Worm (Caenorhabditis elegans) whole organism, late embryonic: ENCODE data around the gene gpc-1.
A peak's percentile ranks its signal among the peaks of the same experiment; 100 is the strongest.

Source experiments
- F13H6.1 ChIP-seq: sonication (generic microtip); optimal IDR thresholded peaks from 2 replicates; lab custom pipeline; 2016; ENCODE audit warnings: missing genetic modification characterization, missing compliant biosample characterization
- ahr-1 ChIP-seq: sonication (generic microtip); optimal IDR thresholded peaks from 2 replicates; lab custom pipeline; 2016; ENCODE audit warnings: missing genetic modification characterization, missing compliant biosample characterization
- ama-1 ChIP-seq: fragments of 150-350 bp; optimal IDR thresholded peaks from 2 replicates; lab custom pipeline; 2014
- ceh-14 ChIP-seq: sonication (generic microtip); optimal IDR thresholded peaks from 2 replicates; lab custom pipeline; 2016; ENCODE audit warnings: missing genotype, missing genetic modification characterization, missing compliant biosample characterization
- ceh-18 ChIP-seq: sonication (generic microtip); optimal IDR thresholded peaks from 2 replicates; lab custom pipeline; 2016; ENCODE audit warnings: missing genetic modification characterization, missing compliant biosample characterization
- ceh-2 ChIP-seq: sonication (generic microtip); optimal IDR thresholded peaks from 2 replicates; lab custom pipeline; 2016; ENCODE audit warnings: missing genotype, missing genetic modification characterization, missing compliant biosample characterization
- ceh-24 ChIP-seq: sonication (generic microtip); optimal IDR thresholded peaks from 2 replicates; lab custom pipeline; 2016; ENCODE audit warnings: mild to moderate bottlenecking, missing genetic modification characterization, missing compliant biosample characterization
- ceh-34 ChIP-seq: sonication (generic microtip); optimal IDR thresholded peaks from 2 replicates; lab custom pipeline; 2016; ENCODE audit warnings: mild to moderate bottlenecking, missing genetic modification characterization, missing compliant biosample characterization
- ceh-45 ChIP-seq: fragments of 200-800 bp; sonication (Bioruptor generic); IDR thresholded peaks from 2 replicates; pipeline ENCODE4 v1.3.6; 2022; ENCODE audit warnings: missing genetic modification reagents, missing genetic modification characterization, missing compliant biosample characterization
- ceh-48 ChIP-seq: sonication (generic microtip); optimal IDR thresholded peaks from 2 replicates; lab custom pipeline; 2016; ENCODE audit warnings: missing genetic modification characterization, inconsistent platforms, missing compliant biosample characterization
- ceh-6 ChIP-seq: fragments of 200-800 bp; sonication (Bioruptor generic); optimal IDR thresholded peaks from 2 replicates; lab custom pipeline; 2018; ENCODE audit warnings: mild to moderate bottlenecking, missing genetic modification characterization, missing compliant biosample characterization
- ceh-9 ChIP-seq: sonication (generic microtip); optimal IDR thresholded peaks from 2 replicates; lab custom pipeline; 2016; ENCODE audit warnings: mild to moderate bottlenecking, missing genetic modification characterization, inconsistent platforms, missing compliant biosample characterization
- che-1 ChIP-seq: sonication (generic microtip); optimal IDR thresholded peaks from 2 replicates; lab custom pipeline; 2016; ENCODE audit warnings: mild to moderate bottlenecking, missing genetic modification characterization, missing compliant biosample characterization
- dve-1 ChIP-seq: sonication (generic microtip); optimal IDR thresholded peaks from 2 replicates; lab custom pipeline; 2017; ENCODE audit warnings: antibody characterized with exemption, mild to moderate bottlenecking, missing genetic modification characterization, missing compliant biosample characterization
- elt-2 ChIP-seq: sonication (generic microtip); optimal IDR thresholded peaks from 2 replicates; lab custom pipeline; 2016; ENCODE audit warnings: missing genetic modification reagents, missing genetic modification characterization, missing compliant biosample characterization
- elt-4 ChIP-seq: sonication (generic microtip); optimal IDR thresholded peaks from 2 replicates; lab custom pipeline; 2016; ENCODE audit warnings: missing genetic modification characterization, missing compliant biosample characterization
- eyg-1 ChIP-seq: sonication (generic microtip); optimal IDR thresholded peaks from 2 replicates; lab custom pipeline; 2016; ENCODE audit warnings: missing genotype, missing genetic modification characterization, missing compliant biosample characterization
- fkh-10 ChIP-seq: fragments of 150-350 bp; optimal IDR thresholded peaks from 2 replicates; lab custom pipeline; 2014; ENCODE audit warnings: missing biosample characterization, missing genetic modification reagents, missing genetic modification characterization
- fkh-6 ChIP-seq: sonication (generic microtip); optimal IDR thresholded peaks from 2 replicates; lab custom pipeline; 2016; ENCODE audit warnings: missing genetic modification characterization, missing compliant biosample characterization
- gmeb-2 ChIP-seq: sonication (generic microtip); optimal IDR thresholded peaks from 2 replicates; lab custom pipeline; 2016; ENCODE audit warnings: missing genetic modification characterization, inconsistent platforms, missing compliant biosample characterization
- hlh-30 ChIP-seq: sonication (generic microtip); optimal IDR thresholded peaks from 2 replicates; lab custom pipeline; 2017; ENCODE audit warnings: antibody characterized with exemption, missing genetic modification characterization, missing compliant biosample characterization; ENCODE audit not compliant: insufficient read depth
- hlh-6 ChIP-seq: sonication (generic microtip); optimal IDR thresholded peaks from 2 replicates; lab custom pipeline; 2016; ENCODE audit warnings: missing genotype, missing genetic modification characterization, missing compliant biosample characterization
- hlh-8 ChIP-seq: sonication (generic microtip); optimal IDR thresholded peaks from 2 replicates; lab custom pipeline; 2016; ENCODE audit warnings: missing genotype, missing genetic modification characterization, missing compliant biosample characterization
- lin-11 ChIP-seq: fragments of 200-800 bp; sonication (Bioruptor generic); optimal IDR thresholded peaks from 2 replicates; lab custom pipeline; 2018; ENCODE audit warnings: mild to moderate bottlenecking, missing genetic modification characterization, missing compliant biosample characterization
- madf-2 ChIP-seq: sonication (generic microtip); optimal IDR thresholded peaks from 2 replicates; lab custom pipeline; 2017; ENCODE audit warnings: missing genetic modification characterization, missing compliant biosample characterization
- mec-3 ChIP-seq: sonication (generic microtip); optimal IDR thresholded peaks from 2 replicates; lab custom pipeline; 2016; ENCODE audit warnings: borderline replicate concordance, missing genetic modification characterization, missing compliant biosample characterization
- nhr-11 ChIP-seq: fragments of 150-350 bp; optimal IDR thresholded peaks from 2 replicates; lab custom pipeline; 2014; ENCODE audit warnings: missing biosample characterization, missing genetic modification characterization
- nhr-232 ChIP-seq: sonication (generic microtip); optimal IDR thresholded peaks from 2 replicates; lab custom pipeline; 2016; ENCODE audit warnings: missing genetic modification characterization, missing compliant biosample characterization
- odd-2 ChIP-seq: sonication (generic microtip); optimal IDR thresholded peaks from 2 replicates; lab custom pipeline; 2017; ENCODE audit warnings: antibody characterized with exemption, mild to moderate bottlenecking, missing genetic modification characterization, missing compliant biosample characterization
- pag-3 ChIP-seq: sonication (generic microtip); optimal IDR thresholded peaks from 2 replicates; lab custom pipeline; 2016; ENCODE audit warnings: missing compliant biosample characterization, missing genetic modification characterization, borderline replicate concordance
- pha-4 ChIP-seq: fragments of 150-350 bp; optimal IDR thresholded peaks from 2 replicates; lab custom pipeline; 2018; ENCODE audit warnings: missing biosample characterization, missing genetic modification reagents, missing genetic modification characterization
- pqm-1 ChIP-seq: sonication (generic microtip); optimal IDR thresholded peaks from 2 replicates; lab custom pipeline; 2016; ENCODE audit warnings: missing genetic modification characterization, missing compliant biosample characterization
- sox-2 ChIP-seq: fragments of 200-800 bp; sonication (Bioruptor generic); IDR thresholded peaks from 2 replicates; pipeline ENCODE4 v1.3.6; 2022; ENCODE audit warnings: missing genetic modification reagents, missing genetic modification characterization, missing compliant biosample characterization
- sox-4 ChIP-seq: sonication (generic microtip); optimal IDR thresholded peaks from 2 replicates; lab custom pipeline; 2017; ENCODE audit warnings: mild to moderate bottlenecking, missing genetic modification characterization, inconsistent platforms, missing compliant biosample characterization
- tbx-2 ChIP-seq: sonication (generic microtip); optimal IDR thresholded peaks from 2 replicates; lab custom pipeline; 2016; ENCODE audit warnings: missing genetic modification characterization, missing compliant biosample characterization
- tbx-7 ChIP-seq: sonication (generic microtip); optimal IDR thresholded peaks from 2 replicates; lab custom pipeline; 2016; ENCODE audit warnings: missing genotype, missing genetic modification characterization, missing compliant biosample characterization
- unc-55 ChIP-seq: sonication (generic microtip); optimal IDR thresholded peaks from 2 replicates; lab custom pipeline; 2017; ENCODE audit warnings: missing biosample characterization, missing genetic modification reagents, missing genetic modification characterization
- unc-86 ChIP-seq: sonication (generic microtip); optimal IDR thresholded peaks from 2 replicates; lab custom pipeline; 2016; ENCODE audit warnings: missing genetic modification characterization, missing compliant biosample characterization
- ztf-16 ChIP-seq: sonication (generic microtip); optimal IDR thresholded peaks from 2 replicates; lab custom pipeline; 2017; ENCODE audit warnings: missing genetic modification characterization, missing compliant biosample characterization

The gpc-1 gene

DNA sequence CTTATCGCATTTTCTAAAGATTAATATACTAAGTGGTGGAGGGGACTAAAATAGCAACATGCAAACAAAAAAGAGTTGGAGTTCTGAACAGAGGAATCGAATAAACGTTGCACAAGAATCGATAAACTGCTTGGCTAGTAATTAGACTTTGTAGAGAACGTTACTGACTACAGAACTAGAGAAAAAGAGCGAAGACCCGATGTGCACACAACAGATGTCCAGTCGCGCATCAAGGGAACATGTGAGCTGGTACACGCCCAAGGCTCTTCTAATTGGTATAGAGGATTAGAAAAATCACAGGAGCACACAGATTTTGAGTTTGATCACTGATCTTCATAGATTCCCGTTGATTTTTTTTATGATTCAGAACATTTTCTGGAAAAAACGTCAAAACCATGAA is 30.7 kb downstream of the gpc-1 start:
- TF ChIP-seq ceh-48 (tag; lab: Kevin White, UChicago) = peak; percentile 5
- TF ChIP-seq ceh-2 (tag; lab: Kevin White, UChicago) = no peak

DNA sequence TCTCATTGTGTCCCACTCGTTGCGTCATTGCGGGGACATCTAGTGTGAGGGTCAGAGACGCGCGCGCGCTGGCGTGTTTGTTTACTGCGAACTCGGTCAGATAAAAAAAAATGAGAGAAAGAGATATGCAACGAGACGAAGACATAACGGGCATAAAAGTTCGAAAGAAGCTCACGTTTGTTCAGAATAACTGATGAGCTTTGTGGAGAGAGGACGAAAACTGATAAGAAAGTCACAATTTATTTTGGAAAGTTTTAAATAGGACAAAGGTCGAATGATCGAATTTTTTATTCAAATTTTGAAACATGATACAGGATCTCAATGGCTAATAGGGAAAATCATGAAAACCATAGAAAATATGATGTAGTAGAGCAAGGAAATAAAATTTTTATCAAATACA is 31.7 kb downstream of the gpc-1 start:
- TF ChIP-seq tbx-2 (tag; lab: Kevin White, UChicago) = peak; percentile 25
- TF ChIP-seq pha-4 (tag; lab: Kevin White, UChicago) = no peak
- no peak for TF ChIP-seq che-1 (tag; lab: Kevin White, UChicago)
- no peak for TF ChIP-seq sox-2

DNA sequence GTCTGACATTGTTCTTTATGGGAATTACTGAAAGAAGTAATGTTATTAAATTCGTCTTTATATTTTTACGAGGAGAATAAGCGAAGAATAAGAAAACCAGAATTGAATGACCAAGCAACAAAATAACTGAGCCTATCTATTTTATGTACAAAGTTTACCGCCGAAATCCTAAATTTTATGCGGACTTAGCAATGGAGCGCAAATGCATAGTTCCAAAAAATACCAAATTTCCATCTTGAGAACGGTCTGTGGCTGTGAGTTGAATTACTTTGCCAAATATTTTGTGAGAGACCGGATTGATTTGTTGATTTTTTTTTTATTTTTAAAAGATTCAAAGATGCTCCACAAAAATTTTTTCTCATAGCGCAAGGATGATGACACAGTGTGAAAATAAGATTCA is 32.2 kb downstream of the gpc-1 start, which contains the start of gene chd-3:
TSS of gene chd-3 (minus strand) at position 27 of the 400 bp plus-strand sequence.
- TF ChIP-seq ceh-34 (tag; lab: Kevin White, UChicago) = no peak
- no peak for TF ChIP-seq tbx-2 (tag; lab: Kevin White, UChicago)
- no peak for TF ChIP-seq ceh-18 (tag; lab: Kevin White, UChicago)
- no peak for TF ChIP-seq che-1 (tag; lab: Kevin White, UChicago)
- no peak for TF ChIP-seq unc-55
- no peak for TF ChIP-seq ama-1
- no peak for TF ChIP-seq pag-3 (tag; lab: Kevin White, UChicago)
- no peak for TF ChIP-seq elt-2 (tag; lab: Kevin White, UChicago)
- no peak for TF ChIP-seq sox-4
- no peak for TF ChIP-seq ceh-14 (tag; lab: Kevin White, UChicago)
- no peak for TF ChIP-seq hlh-8 (tag; lab: Kevin White, UChicago)
- TF ChIP-seq nhr-11 (tag; lab: Kevin White, UChicago) = no peak
- no peak for TF ChIP-seq hlh-30
- no peak for TF ChIP-seq fkh-6 (tag; lab: Kevin White, UChicago)
- TF ChIP-seq ahr-1 = no peak

DNA sequence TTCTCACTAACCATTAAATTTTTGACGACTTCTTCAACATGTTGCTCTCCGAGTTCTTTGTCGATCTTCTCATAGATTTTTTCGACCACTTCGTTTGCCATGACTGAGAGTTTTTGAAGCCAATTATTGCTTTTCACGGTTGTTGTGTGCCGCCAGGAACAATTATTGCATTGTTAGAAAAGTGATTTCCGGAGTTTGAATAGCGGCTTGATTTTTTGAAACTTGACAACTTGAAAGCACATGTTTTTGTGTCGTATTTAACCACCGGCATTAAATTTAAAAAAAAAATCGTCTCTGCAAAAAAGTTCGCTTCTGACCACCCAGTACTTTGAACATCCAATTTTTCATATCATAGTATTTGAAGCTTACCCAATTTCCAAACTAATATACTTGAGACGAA is 38.7 kb downstream of the gpc-1 start, which contains the start of gene C52G5.3:
TSS of gene C52G5.3 (minus strand) at position 101 of the 400 bp plus-strand sequence.
- TF ChIP-seq odd-2 (tag; lab: Kevin White, UChicago) (no peak), ceh-34 (tag; lab: Kevin White, UChicago) (no peak), ceh-24 (no peak), unc-86 (tag; lab: Kevin White, UChicago) (no peak), ceh-6 (GFP tag; lab: Kevin White, UChicago) (no peak), pqm-1 (tag; lab: Kevin White, UChicago) (no peak), ama-1 (no peak), nhr-232 (no peak)

DNA sequence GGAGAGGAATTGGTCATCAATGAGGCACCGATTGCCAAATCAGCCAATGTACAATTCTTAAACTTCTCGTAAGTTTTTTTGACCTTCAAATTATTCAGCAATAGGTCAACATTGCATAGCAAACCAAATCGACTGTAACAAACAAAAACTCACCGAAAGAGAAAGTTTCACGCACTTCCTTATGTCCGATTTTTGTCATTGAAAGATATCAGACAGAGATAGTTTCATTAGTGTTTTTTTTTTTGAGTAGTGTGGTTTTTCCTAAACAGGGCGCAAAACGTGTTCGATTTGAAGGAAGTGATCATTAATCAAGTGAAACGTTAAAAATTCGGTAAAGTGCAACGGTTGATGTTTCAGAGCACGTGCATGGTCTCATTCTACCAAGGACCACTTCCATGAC is 40.6 kb downstream of the gpc-1 start:
- TF ChIP-seq lin-11 (tag; lab: Kevin White, UChicago) = no peak
- TF ChIP-seq odd-2 (tag; lab: Kevin White, UChicago) = no peak
- TF ChIP-seq dve-1 (tag; lab: Kevin White, UChicago) = no peak
- no peak for TF ChIP-seq unc-55
- TF ChIP-seq ceh-45 = no peak
- no peak for TF ChIP-seq elt-4 (tag; lab: Kevin White, UChicago)
- no peak for TF ChIP-seq ztf-16 (tag; lab: Kevin White, UChicago)
- TF ChIP-seq madf-2 (tag; lab: Kevin White, UChicago) = no peak
- TF ChIP-seq F13H6.1 (tag; lab: Kevin White, UChicago) = no peak
- no peak for TF ChIP-seq pqm-1 (tag; lab: Kevin White, UChicago)
- no peak for TF ChIP-seq ama-1
- no peak for TF ChIP-seq tbx-7 (tag; lab: Kevin White, UChicago)
- TF ChIP-seq unc-86 (tag; lab: Kevin White, UChicago) = no peak
- TF ChIP-seq mec-3 = no peak
- no peak for TF ChIP-seq gmeb-2
- TF ChIP-seq eyg-1 (tag; lab: Kevin White, UChicago) = no peak
- no peak for TF ChIP-seq nhr-11 (tag; lab: Kevin White, UChicago)
- TF ChIP-seq hlh-6 (tag; lab: Kevin White, UChicago) = no peak
- TF ChIP-seq fkh-10 (GFP tag; lab: Kevin White, UChicago) = no peak
- TF ChIP-seq ceh-9 (tag; lab: Kevin White, UChicago) = no peak
- TF ChIP-seq, all 69 proteins: peak for 0
